Worm (Caenorhabditis elegans): ENCODE measurements around the gene M01A8.1.

Gene M01A8.1

ce11 chrIII:9299919-9300318, 42.9 kb downstream of the M01A8.1 start, which contains the start of gene K01B6.3:
K01B6.3 (plus strand) TSS chrIII:9300219.
- TF ChIP-seq C08G9.2 (tag; optimal IDR thresholded peaks at IDR 0.05): no peak
- no peak for TF ChIP-seq ceh-14 (tag; optimal IDR thresholded peaks at IDR 0.05)
- no peak for TF ChIP-seq ceh-18 (tag; optimal IDR thresholded peaks at IDR 0.05)
- no peak for TF ChIP-seq dmd-4 (tag; optimal IDR thresholded peaks at IDR 0.05; ENCODE audit: borderline replicate concordance)
- TF ChIP-seq pax-1 (tag; optimal IDR thresholded peaks at IDR 0.05): no peak
- no peak for TF ChIP-seq eyg-1 (tag; optimal IDR thresholded peaks at IDR 0.05)
- no peak for TF ChIP-seq hlh-30 (tag; optimal IDR thresholded peaks at IDR 0.05; ENCODE audit: insufficient read depth)

- TF ChIP-seq ceh-45 (GFP tag; IDR thresholded peaks at IDR 0.05): no peak
- no peak for TF ChIP-seq odd-2 (tag; optimal IDR thresholded peaks at IDR 0.05)
- no peak for TF ChIP-seq madf-2 (tag; optimal IDR thresholded peaks at IDR 0.05)
- TF ChIP-seq lin-11 (tag; optimal IDR thresholded peaks at IDR 0.05): no peak
- no peak for TF ChIP-seq gmeb-2 (tag; optimal IDR thresholded peaks at IDR 0.05)
- no peak for TF ChIP-seq dve-1 (tag; optimal IDR thresholded peaks at IDR 0.05)
- TF ChIP-seq sox-2 (GFP tag; IDR thresholded peaks at IDR 0.05): no peak
- no peak for TF ChIP-seq npax-4 (tag; optimal IDR thresholded peaks at IDR 0.05)
- no peak for TF ChIP-seq ceh-9 (tag; optimal IDR thresholded peaks at IDR 0.05)
- TF ChIP-seq C08G9.2 (tag; optimal IDR thresholded peaks at IDR 0.05): no peak
- no peak for TF ChIP-seq sox-4 (tag; optimal IDR thresholded peaks at IDR 0.05)
These were observed 43.6 kb downstream of the M01A8.1 start for ce11 chrIII:9300670-9301069.

ce11 chrIII:9306596-9306995, 49.5 kb downstream of the M01A8.1 start, which contains the start of gene srx-45:
srx-45 (minus strand) TSS chrIII:9306696.
- no peak for TF ChIP-seq ceh-34 (tag; optimal IDR thresholded peaks at IDR 0.05)
- no peak for TF ChIP-seq K09A11.1 (tag; optimal IDR thresholded peaks at IDR 0.05; ENCODE audit: insufficient read depth)
- TF ChIP-seq hlh-6 (tag; optimal IDR thresholded peaks at IDR 0.05): no peak
- no peak for TF ChIP-seq ceh-24 (tag; optimal IDR thresholded peaks at IDR 0.05)
- TF ChIP-seq unc-42 (tag; optimal IDR thresholded peaks at IDR 0.05): no peak
- no peak for TF ChIP-seq ceh-22 (tag; optimal IDR thresholded peaks at IDR 0.05)
- no peak for TF ChIP-seq ceh-31 (tag; optimal IDR thresholded peaks at IDR 0.05)
- TF ChIP-seq lin-11 (tag; optimal IDR thresholded peaks at IDR 0.05): no peak
- no peak for TF ChIP-seq C38D4.7 (GFP tag; optimal IDR thresholded peaks at IDR 0.05)
- TF ChIP-seq F13H6.1 (tag; optimal IDR thresholded peaks at IDR 0.05): no peak
- no peak for TF ChIP-seq mec-3 (tag; optimal IDR thresholded peaks at IDR 0.05; ENCODE audit: borderline replicate concordance)
- TF ChIP-seq unc-86 (tag; optimal IDR thresholded peaks at IDR 0.05): no peak

Data from whole organism, late embryonic.